Fruit fly (Drosophila melanogaster): ENCODE data around the gene Ir8a.

Ir8a gene

dm6 chrX:9248040-9248439 is 11.7 kb upstream of the Ir8a start (continued):
- TF ChIP-seq eyg (GFP tag; optimal IDR thresholded peaks at IDR 0.05), result no peak
- no peak for TF ChIP-seq CG8089 (GFP tag; optimal IDR thresholded peaks at IDR 0.05)
- no peak for TF ChIP-seq jumu (GFP tag; optimal IDR thresholded peaks at IDR 0.05)
- TF ChIP-seq gro (GFP tag; optimal IDR thresholded peaks at IDR 0.05), result no peak
- no peak for TF ChIP-seq bowl (GFP tag; IDR thresholded peaks at IDR 0.05)
- TF ChIP-seq grn (GFP tag; optimal IDR thresholded peaks at IDR 0.05), result no peak
- TF ChIP-seq klu (GFP tag; IDR thresholded peaks at IDR 0.05), result no peak
- no peak for TF ChIP-seq CG9797 (GFP tag; optimal IDR thresholded peaks at IDR 0.05)

- no peak for TF ChIP-seq CG18476 (GFP tag; optimal IDR thresholded peaks at IDR 0.05)
- TF ChIP-seq eyg (GFP tag; optimal IDR thresholded peaks at IDR 0.05), result no peak
- TF ChIP-seq CG6854 (GFP tag; optimal IDR thresholded peaks at IDR 0.05), result no peak
- no peak for TF ChIP-seq gcm2 (GFP tag; optimal IDR thresholded peaks at IDR 0.05)
- TF ChIP-seq CG10543 (GFP tag; optimal IDR thresholded peaks at IDR 0.05), result no peak
- TF ChIP-seq twi (tag; optimal IDR thresholded peaks at IDR 0.05), result no peak
- TF ChIP-seq maf-S (GFP tag; optimal IDR thresholded peaks at IDR 0.05), result no peak
- peak; percentile 9 for TF ChIP-seq HmgZ (tag; optimal IDR thresholded peaks at IDR 0.05)
- TF ChIP-seq Sry-δ (GFP tag; optimal IDR thresholded peaks at IDR 0.05), result peak; percentile 26
- TF ChIP-seq CG10462 (GFP tag; optimal IDR thresholded peaks at IDR 0.05), result no peak
- TF ChIP-seq CG30020 (tag; optimal IDR thresholded peaks at IDR 0.05), result peak; percentile 7
- TF ChIP-seq Sry-β (GFP tag; optimal IDR thresholded peaks at IDR 0.05), result no peak
- TF ChIP-seq Aef1 (GFP tag; IDR thresholded peaks at IDR 0.05), result 0 out of 3 replicates have a peak, but pooled peaks have one; percentile 30
- no peak for TF ChIP-seq CG11723 (GFP tag; optimal IDR thresholded peaks at IDR 0.05)
- TF ChIP-seq Sox100B (GFP tag; optimal IDR thresholded peaks at IDR 0.05), result no peak
- no peak for TF ChIP-seq Dek (tag; optimal IDR thresholded peaks at IDR 0.05)
- TF ChIP-seq fd102C (GFP tag; optimal IDR thresholded peaks at IDR 0.05), result no peak
- TF ChIP-seq h (optimal IDR thresholded peaks at IDR 0.05), result no peak
- TF ChIP-seq YL-1 (GFP tag; optimal IDR thresholded peaks at IDR 0.05), result peak; percentile 43
- peak; percentile 24 for TF ChIP-seq Lhr (GFP tag; optimal IDR thresholded peaks at IDR 0.05)
- TF ChIP-seq Xbp1 (GFP tag; optimal IDR thresholded peaks at IDR 0.05), result no peak
- no peak for TF ChIP-seq gsb (GFP tag; IDR thresholded peaks at IDR 0.05)
- 0 out of 3 replicates have a peak, but pooled peaks have one; percentile 10 for TF ChIP-seq knrl (GFP tag; IDR thresholded peaks at IDR 0.05; ENCODE audit: partially characterized antibody)
- no peak for TF ChIP-seq CG4424 (GFP tag; optimal IDR thresholded peaks at IDR 0.05)
- TF ChIP-seq stwl (tag; optimal IDR thresholded peaks at IDR 0.05), result peak; percentile 18
- peak; percentile 33; the same call in 1 of the 2 replicates for TF ChIP-seq Scr (GFP tag; IDR thresholded peaks at IDR 0.05; ENCODE audit: partially characterized antibody)
- no peak for TF ChIP-seq slp2 (GFP tag; optimal IDR thresholded peaks at IDR 0.05)
- TF ChIP-seq Eip74EF (GFP tag; optimal IDR thresholded peaks at IDR 0.05), result no peak
- TF ChIP-seq Hr39 (optimal IDR thresholded peaks at IDR 0.05), result no peak
- no peak for TF ChIP-seq her (GFP tag; optimal IDR thresholded peaks at IDR 0.05)
- no peak for TF ChIP-seq gem (tag; optimal IDR thresholded peaks at IDR 0.05)
- no peak for TF ChIP-seq Vsx1 (GFP tag; optimal IDR thresholded peaks at IDR 0.05)
- peak; percentile 57 for TF ChIP-seq Med (GFP tag)
- no peak for TF ChIP-seq tio (GFP tag; optimal IDR thresholded peaks at IDR 0.05)
- TF ChIP-seq CG10321 (GFP tag; IDR thresholded peaks at IDR 0.05), result no peak
- no peak for TF ChIP-seq CG9609 (GFP tag; optimal IDR thresholded peaks at IDR 0.05)
- no peak for TF ChIP-seq CG11456 (GFP tag; IDR thresholded peaks at IDR 0.05)
- TF ChIP-seq CHES-1-like (GFP tag; optimal IDR thresholded peaks at IDR 0.05), result no peak
- no peak for TF ChIP-seq CG2678 (tag; optimal IDR thresholded peaks at IDR 0.05)
- peak; percentile 53 for TF ChIP-seq CG1603 (tag; optimal IDR thresholded peaks at IDR 0.05)
- no peak for TF ChIP-seq chif (GFP tag; optimal IDR thresholded peaks at IDR 0.05)
- no peak for TF ChIP-seq CG12942 (GFP tag; optimal IDR thresholded peaks at IDR 0.05)
- no peak for TF ChIP-seq klu (GFP tag; IDR thresholded peaks at IDR 0.05)
- no peak for TF ChIP-seq CG11695 (GFP tag; IDR thresholded peaks at IDR 0.05)
These were observed 10.9 kb upstream of the Ir8a start, which contains the start of the genes amx and Dsor1 for dm6 chrX:9247171-9247783. TSS of gene amx (minus strand) at chrX:9247336. TSS of gene Dsor1 (plus strand) at chrX:9247342.
